Fruit fly (Drosophila melanogaster) whole organism, prepupa: Measurements from ENCODE around the gene CG44094.

Experiments used
- Blimp-1 ChIP-seq: fragments of 200-800 bp; sonication (Bioruptor generic); optimal IDR thresholded peaks from 3 replicates; lab custom pipeline; 2017; ENCODE audit warnings: missing biosample characterization, missing genetic modification characterization, mild to moderate bottlenecking, moderate library complexity, missing genetic modification reagents
- CG11294 ChIP-seq: fragments of 200-800 bp; sonication (Bioruptor generic); IDR thresholded peaks from 2 replicates; pipeline ENCODE4 v1.3.6; 2022; ENCODE audit warnings: missing biosample characterization, missing genetic modification characterization
- CG1621 ChIP-seq: fragments of 200-800 bp; sonication (Bioruptor generic); optimal IDR thresholded peaks from 3 replicates; lab custom pipeline; 2018; ENCODE audit warnings: missing biosample characterization, mild to moderate bottlenecking, missing genetic modification characterization
- CG34406 ChIP-seq: fragments of 200-800 bp; sonication (Bioruptor generic); optimal IDR thresholded peaks from 3 replicates; lab custom pipeline; 2016; ENCODE audit warnings: missing biosample characterization, missing genetic modification characterization
- CG6854 ChIP-seq: fragments of 200-800 bp; sonication (Bioruptor generic); optimal IDR thresholded peaks from 2 replicates; lab custom pipeline; 2017; ENCODE audit warnings: missing biosample characterization, mild to moderate bottlenecking, missing genetic modification characterization
- CG8319 ChIP-seq: fragments of 200-800 bp; sonication (Bioruptor generic); optimal IDR thresholded peaks from 3 replicates; lab custom pipeline; 2016; ENCODE audit warnings: missing biosample characterization, missing genetic modification characterization
- Eip78C ChIP-seq: fragments of 200-800 bp; sonication (Bioruptor generic); peaks from one replicate; lab custom pipeline; 2016; ENCODE audit warnings: missing biosample characterization, missing genetic modification characterization
- Gug ChIP-seq: fragments of 200-800 bp; sonication (Bioruptor generic); IDR thresholded peaks from 2 replicates; pipeline ENCODE4 v1.3.6; 2022; ENCODE audit warnings: missing biosample characterization, missing genetic modification characterization
- Lpt ChIP-seq: fragments of 200-800 bp; sonication (Bioruptor generic); optimal IDR thresholded peaks from 3 replicates; lab custom pipeline; 2016; ENCODE audit warnings: missing biosample characterization, missing genetic modification characterization
- Sox14 ChIP-seq: fragments of 200-800 bp; sonication (Bioruptor generic); optimal IDR thresholded peaks from 3 replicates; lab custom pipeline; 2016; ENCODE audit warnings: missing biosample characterization, missing genetic modification characterization
- achi ChIP-seq: fragments of 200-800 bp; sonication (Bioruptor generic); optimal IDR thresholded peaks from 3 replicates; lab custom pipeline; 2016; ENCODE audit warnings: missing biosample characterization, missing genetic modification characterization
- eg ChIP-seq: fragments of 200-800 bp; sonication (Bioruptor generic); IDR thresholded peaks from 3 replicates; pipeline ENCODE4 v1.3.6; 2022; ENCODE audit warnings: missing biosample characterization, missing genetic modification characterization
- fd59A ChIP-seq: fragments of 200-800 bp; sonication (Bioruptor generic); optimal IDR thresholded peaks from 2 replicates; lab custom pipeline; 2017; ENCODE audit warnings: missing biosample characterization, mild to moderate bottlenecking, missing genetic modification characterization, missing genetic modification reagents
- fd85E ChIP-seq: fragments of 200-800 bp; sonication (Bioruptor generic); optimal IDR thresholded peaks from 3 replicates; lab custom pipeline; 2016; ENCODE audit warnings: missing biosample characterization, missing genetic modification characterization

- TF ChIP-seq Gug (GFP tag; lab: Robert Waterston, UW) (no peak), CG8319 (no peak), CG1621 (tag; lab: Kevin White, UChicago) (no peak), Blimp-1 (GFP tag; lab: Kevin White, UChicago) (no peak), Sox14 (GFP tag; lab: Kevin White, UChicago) (no peak), Lpt (GFP tag; lab: Kevin White, UChicago) (no peak), CG6854 (GFP tag; lab: Kevin White, UChicago) (no peak), Eip78C (GFP tag; lab: Kevin White, UChicago) (no peak), eg (GFP tag; lab: Robert Waterston, UW) (peak; percentile 62; the same call in 2 of the 3 replicates), fd85E (GFP tag; lab: Kevin White, UChicago) (no peak), CG34406 (GFP tag; lab: Kevin White, UChicago) (no peak), fd59A (GFP tag; lab: Kevin White, UChicago) (no peak), achi (GFP tag; lab: Kevin White, UChicago) (no peak), CG11294 (GFP tag; lab: Robert Waterston, UW) (no peak)
Observed at dm6 chr3R:14576692-14577646, 558 bp upstream of the CG44094 start, which contains the start of gene stumps.
